Worm (Caenorhabditis elegans) whole organism, L3 larva: ENCODE measurements around the gene frpr-2.

Source experiments
- ZK546.5 ChIP-seq: sonication (generic microtip); optimal IDR thresholded peaks from 2 replicates; lab custom pipeline; 2017; ENCODE audit warnings: missing biosample characterization, missing genetic modification characterization
- aly-2 ChIP-seq: fragments of 150-350 bp; optimal IDR thresholded peaks from 2 replicates; lab custom pipeline; 2014; ENCODE audit warnings: missing biosample characterization, missing genetic modification characterization
- ama-1 ChIP-seq: fragments of 150-350 bp; optimal IDR thresholded peaks from 2 replicates; lab custom pipeline; 2018
- ceh-28 ChIP-seq: fragments of 150-350 bp; optimal IDR thresholded peaks from 2 replicates; lab custom pipeline; 2014; ENCODE audit warnings: missing biosample characterization, missing genetic modification reagents, missing genetic modification characterization
- ceh-9 ChIP-seq: sonication (generic microtip); optimal IDR thresholded peaks from 2 replicates; lab custom pipeline; 2018; ENCODE audit warnings: missing biosample characterization, missing genetic modification characterization
- daf-12 ChIP-seq: fragments of 150-350 bp; optimal IDR thresholded peaks from 2 replicates; lab custom pipeline; 2014; ENCODE audit warnings: missing biosample characterization, missing genetic modification reagents, missing genetic modification characterization
- egl-27 ChIP-seq: sonication (generic microtip); optimal IDR thresholded peaks from 4 replicates; lab custom pipeline; 2017; ENCODE audit warnings: missing biosample characterization, missing genetic modification reagents, missing genetic modification characterization
- egl-5 ChIP-seq: fragments of 150-350 bp; optimal IDR thresholded peaks from 2 replicates; lab custom pipeline; 2017; ENCODE audit warnings: missing biosample characterization, missing genetic modification reagents, missing genetic modification characterization, inconsistent platforms
- elt-1 ChIP-seq: fragments of 150-350 bp; optimal IDR thresholded peaks from 2 replicates; lab custom pipeline; 2014; ENCODE audit warnings: missing biosample characterization, missing genetic modification characterization
- elt-3 ChIP-seq, 3 experiments: fragments of 150-350 bp in 1 of 3; sonication (generic microtip) in 2 of 3; optimal IDR thresholded peaks; 2 replicates in 2 of 3; 4 replicates in 1 of 3; lab custom pipeline; 2014 to 2017; ENCODE audit warnings: missing biosample characterization in 3 of 3, missing genetic modification characterization in 3 of 3
- eor-1 ChIP-seq, 2 experiments: fragments of 150-350 bp; optimal IDR thresholded peaks; 2 replicates each; lab custom pipeline; 2014 to 2018; ENCODE audit warnings: missing biosample characterization in 2 of 2, missing genetic modification characterization in 2 of 2
- fkh-10 ChIP-seq: sonication (generic microtip); optimal IDR thresholded peaks from 2 replicates; lab custom pipeline; 2017; ENCODE audit warnings: missing biosample characterization, missing genetic modification reagents, missing genetic modification characterization
- hmg-11 ChIP-seq: sonication (generic microtip); optimal IDR thresholded peaks from 2 replicates; lab custom pipeline; 2016; ENCODE audit warnings: missing genetic modification characterization, missing compliant biosample characterization
- jun-1 ChIP-seq: fragments of 150-350 bp; optimal IDR thresholded peaks from 2 replicates; lab custom pipeline; 2014; ENCODE audit warnings: missing biosample characterization, missing genetic modification reagents, missing genetic modification characterization
- lin-15B ChIP-seq: fragments of 150-350 bp; optimal IDR thresholded peaks from 2 replicates; lab custom pipeline; 2014; ENCODE audit warnings: missing biosample characterization, missing genetic modification characterization
- lin-39 ChIP-seq: fragments of 150-350 bp; optimal IDR thresholded peaks from 2 replicates; lab custom pipeline; 2018; ENCODE audit warnings: missing biosample characterization, missing genetic modification reagents, missing genetic modification characterization
- lsy-12 ChIP-seq: sonication (generic microtip); optimal IDR thresholded peaks from 2 replicates; lab custom pipeline; 2016; ENCODE audit warnings: mild to moderate bottlenecking, missing genetic modification characterization, missing compliant biosample characterization
- mdl-1 ChIP-seq: fragments of 150-350 bp; optimal IDR thresholded peaks from 2 replicates; lab custom pipeline; 2014; ENCODE audit warnings: missing biosample characterization, missing genetic modification characterization
- mml-1 ChIP-seq: fragments of 150-350 bp; sonication (generic microtip); optimal IDR thresholded peaks from 3 replicates; lab custom pipeline; 2014; ENCODE audit warnings: missing biosample characterization, missing genetic modification characterization
- nhr-12 ChIP-seq: fragments of 150-350 bp; optimal IDR thresholded peaks from 2 replicates; lab custom pipeline; 2014; ENCODE audit warnings: missing biosample characterization, missing genetic modification characterization
- nhr-237 ChIP-seq: fragments of 150-350 bp; optimal IDR thresholded peaks from 2 replicates; lab custom pipeline; 2014; ENCODE audit warnings: missing biosample characterization, missing genetic modification characterization
- nhr-25 ChIP-seq: sonication (generic microtip); optimal IDR thresholded peaks from 2 replicates; lab custom pipeline; 2017; ENCODE audit warnings: missing biosample characterization, missing genetic modification characterization
- nhr-43 ChIP-seq: sonication (generic microtip); optimal IDR thresholded peaks from 2 replicates; lab custom pipeline; 2016; ENCODE audit warnings: mild to moderate bottlenecking, missing genetic modification characterization, missing compliant biosample characterization; ENCODE audit not compliant: poor library complexity, severe bottlenecking
- nhr-77 ChIP-seq: fragments of 150-350 bp; optimal IDR thresholded peaks from 2 replicates; lab custom pipeline; 2014; ENCODE audit warnings: missing biosample characterization, missing genetic modification characterization
- pqm-1 ChIP-seq: fragments of 150-350 bp; optimal IDR thresholded peaks from 2 replicates; lab custom pipeline; 2017; ENCODE audit warnings: missing biosample characterization, missing genetic modification characterization, inconsistent platforms
- sea-2 ChIP-seq: fragments of 150-350 bp; sonication (generic microtip); optimal IDR thresholded peaks from 4 replicates; lab custom pipeline; 2014; ENCODE audit warnings: missing biosample characterization, missing genetic modification reagents, missing genetic modification characterization
- skn-1 ChIP-seq: fragments of 150-350 bp; optimal IDR thresholded peaks from 2 replicates; lab custom pipeline; 2014; ENCODE audit warnings: missing biosample characterization, missing genetic modification characterization
- tbx-2 ChIP-seq: sonication (generic microtip); optimal IDR thresholded peaks from 2 replicates; lab custom pipeline; 2016; ENCODE audit warnings: mild to moderate bottlenecking, missing genetic modification characterization, missing compliant biosample characterization
- unc-62 ChIP-seq: fragments of 150-350 bp; sonication (generic microtip); optimal IDR thresholded peaks from 4 replicates; lab custom pipeline; 2014; ENCODE audit warnings: missing biosample characterization, missing genetic modification reagents, missing genetic modification characterization
- zag-1 ChIP-seq: fragments of 150-350 bp; optimal IDR thresholded peaks from 2 replicates; lab custom pipeline; 2014; ENCODE audit warnings: missing biosample characterization, missing genetic modification characterization
- ztf-11 ChIP-seq: fragments of 150-350 bp; optimal IDR thresholded peaks from 2 replicates; lab custom pipeline; 2014; ENCODE audit warnings: missing biosample characterization, missing genetic modification characterization

frpr-2 gene

ce11 chrX:12935694-12936093 is 29.6 kb upstream of the frpr-2 start:
- TF ChIP-seq ama-1 (lab: Kevin White, UChicago) = no peak
- peak; percentile 65 for TF ChIP-seq elt-1 (tag; lab: Kevin White, UChicago)

ce11 chrX:12937521-12937920 is 27.7 kb upstream of the frpr-2 start:
- TF ChIP-seq egl-27 (tag; lab: Kevin White, UChicago) (no peak), mml-1 (tag; lab: Kevin White, UChicago) (no peak), unc-62 (GFP tag; lab: Kevin White, UChicago) (no peak), lsy-12 (no peak), ceh-9 (tag; lab: Kevin White, UChicago) (no peak)
- TF ChIP-seq, all 47 proteins: peak for 0

DNA sequence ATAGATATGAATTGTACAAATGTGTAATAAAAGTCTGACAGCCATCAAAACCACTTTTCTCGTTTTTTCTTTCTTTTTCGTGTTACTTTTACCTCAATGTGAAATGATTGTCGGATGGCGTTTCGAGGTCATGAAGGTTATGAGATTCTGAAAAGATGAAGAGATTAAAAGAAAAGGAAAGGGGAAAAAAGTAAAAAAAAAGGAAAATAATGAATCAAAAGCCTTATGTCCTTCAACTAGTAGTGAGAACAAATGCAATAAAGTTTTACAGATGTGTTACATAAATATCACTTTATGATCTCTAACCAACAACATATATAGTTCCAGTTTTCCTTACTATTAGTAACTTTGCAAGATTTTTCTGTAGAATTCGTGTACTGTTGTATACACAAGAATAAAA is 24.5 kb upstream of the frpr-2 start, which contains the start of gene gmap-3:
gmap-3 (minus strand) TSS at position 148 of the 400 bp plus-strand sequence.
- TF ChIP-seq nhr-25 (tag; lab: Kevin White, UChicago) (peak; percentile 65), nhr-237 (tag; lab: Kevin White, UChicago) (no peak)

- TF ChIP-seq nhr-25 (tag; lab: Kevin White, UChicago) (peak; percentile 25), nhr-43 (peak; percentile 5), skn-1 (tag; lab: Kevin White, UChicago) (no peak)
Observed at ce11 chrX:12942296-12942695, 23.0 kb upstream of the frpr-2 start.

DNA sequence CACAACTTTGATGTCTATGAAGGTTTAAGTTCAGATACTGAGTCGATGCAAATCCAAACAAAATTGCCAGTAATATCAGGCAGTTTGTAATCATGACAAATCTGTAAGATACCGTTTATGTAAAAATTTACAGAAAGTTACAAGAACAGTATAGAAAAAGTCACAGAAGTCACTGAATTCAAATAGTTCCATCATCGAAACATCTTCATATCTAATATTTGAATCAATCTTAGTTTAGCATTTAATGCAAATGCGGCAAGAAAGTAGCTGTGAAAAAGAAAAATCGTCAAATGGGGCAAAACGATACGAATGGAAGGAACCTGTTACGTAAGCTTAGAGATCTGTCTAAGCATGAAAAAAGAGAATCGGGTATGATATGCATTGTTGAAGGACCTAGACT is 22.1 kb upstream of the frpr-2 start, which contains the start of gene gmap-2:
gmap-2 (minus strand) TSS at position 101 of the 400 bp plus-strand sequence.
- no peak for TF ChIP-seq nhr-12 (tag; lab: Kevin White, UChicago)
- TF ChIP-seq mml-1 (tag; lab: Kevin White, UChicago) = no peak
- TF ChIP-seq nhr-237 (tag; lab: Kevin White, UChicago) = no peak
- TF ChIP-seq pqm-1 (tag; lab: Kevin White, UChicago) = no peak
- no peak for TF ChIP-seq egl-5 (tag; lab: Kevin White, UChicago)

ce11 chrX:12944661-12945060 is 20.6 kb upstream of the frpr-2 start:
- TF ChIP-seq lin-15B (tag; lab: Kevin White, UChicago) = no peak
- no peak for TF ChIP-seq zag-1
- TF ChIP-seq unc-62 (GFP tag; lab: Kevin White, UChicago) = no peak
- no peak for TF ChIP-seq mml-1 (tag; lab: Kevin White, UChicago)
- TF ChIP-seq eor-1 (tag; optimal IDR thresholded peaks at IDR 0.05; lab: Kevin White, UChicago) = no peak
- TF ChIP-seq nhr-77 = no peak
- no peak for TF ChIP-seq ZK546.5 (tag; lab: Kevin White, UChicago)
- TF ChIP-seq egl-27 (tag; lab: Kevin White, UChicago) = no peak
- TF ChIP-seq nhr-25 (tag; lab: Kevin White, UChicago) = no peak
- no peak for TF ChIP-seq elt-1 (tag; lab: Kevin White, UChicago)
- no peak for TF ChIP-seq ztf-11
- no peak for TF ChIP-seq elt-3 (tag; optimal IDR thresholded peaks at IDR 0.05; lab: Kevin White, UChicago)
- TF ChIP-seq lin-39 (tag; lab: Kevin White, UChicago) = no peak

DNA sequence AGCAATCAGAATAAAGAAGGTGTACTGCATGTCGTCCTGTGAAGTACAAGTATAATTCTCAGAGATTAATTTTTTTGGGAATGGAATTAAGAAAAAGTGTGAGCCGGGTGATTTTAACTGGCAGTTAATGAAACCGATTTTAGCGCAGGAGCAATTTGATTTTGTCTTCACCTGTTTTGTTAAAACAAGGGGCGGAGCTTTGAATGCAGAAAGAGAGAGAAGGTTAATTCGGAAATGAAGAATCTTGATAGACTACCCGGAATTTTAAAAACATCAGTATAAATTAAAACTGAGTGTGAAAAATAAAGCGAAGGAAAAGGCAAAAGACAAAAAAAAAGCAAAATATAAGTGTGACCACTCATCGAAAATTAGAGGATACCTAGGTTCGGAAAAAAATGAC is 18.7 kb upstream of the frpr-2 start, which contains the start of gene C05E7.3:
C05E7.3 (minus strand) TSS at position 101 of the 400 bp plus-strand sequence.
- no peak for TF ChIP-seq nhr-25 (tag; lab: Kevin White, UChicago)
- no peak for TF ChIP-seq mdl-1 (tag; lab: Kevin White, UChicago)
- no peak for TF ChIP-seq hmg-11
- no peak for TF ChIP-seq skn-1 (tag; lab: Kevin White, UChicago)
- no peak for TF ChIP-seq ceh-28 (tag; lab: Kevin White, UChicago)
- TF ChIP-seq tbx-2 = no peak
- TF ChIP-seq zag-1 = no peak

- no peak for TF ChIP-seq fkh-10 (GFP tag; lab: Kevin White, UChicago)
- no peak for TF ChIP-seq daf-12 (tag; lab: Kevin White, UChicago)
- no peak for TF ChIP-seq sea-2 (GFP tag; lab: Kevin White, UChicago)
- TF ChIP-seq nhr-25 (tag; lab: Kevin White, UChicago) = no peak
- no peak for TF ChIP-seq nhr-77
- no peak for TF ChIP-seq egl-27 (tag; lab: Kevin White, UChicago)
- TF ChIP-seq eor-1 (tag; optimal IDR thresholded peaks at IDR 0.05; lab: Kevin White, UChicago) = no peak
- no peak for TF ChIP-seq aly-2
- TF ChIP-seq jun-1 (tag; lab: Kevin White, UChicago) = no peak
- TF ChIP-seq skn-1 (tag; lab: Kevin White, UChicago) = no peak
Observed at ce11 chrX:12951175-12951574, 14.1 kb upstream of the frpr-2 start.
